Fruit fly (Drosophila melanogaster) whole organism, embryonic: Measurements from ENCODE around the gene CG10513.
A peak's percentile ranks its signal among the peaks of the same experiment; 100 is the strongest.

ENCODE experiments used
- Abd-B ChIP-seq: fragments of 200-800 bp; sonication (Bioruptor generic); optimal IDR thresholded peaks from 2 replicates; lab custom pipeline; 2018; ENCODE audit warnings: missing biosample characterization, mild to moderate bottlenecking, missing genetic modification characterization, moderate library complexity
- Atf3 ChIP-seq: fragments of 200-800 bp; sonication (Bioruptor generic); optimal IDR thresholded peaks from 3 replicates; lab custom pipeline; 2016; ENCODE audit warnings: missing biosample characterization, missing genetic modification characterization
- BtbVII ChIP-seq: fragments of 200-800 bp; sonication (Bioruptor generic); optimal IDR thresholded peaks from 3 replicates; lab custom pipeline; 2017; ENCODE audit warnings: missing biosample characterization, mild to moderate bottlenecking, missing genetic modification characterization
- Bteb2 ChIP-seq: fragments of 200-800 bp; sonication (Bioruptor generic); optimal IDR thresholded peaks from 2 replicates; lab custom pipeline; 2016; ENCODE audit warnings: missing biosample characterization, missing genetic modification characterization
- CG10321 ChIP-seq: fragments of 200-800 bp; sonication (Bioruptor generic); IDR thresholded peaks from 2 replicates; pipeline ENCODE4 v1.3.6; 2022; ENCODE audit warnings: missing biosample characterization, missing genetic modification characterization
- CG10431 ChIP-seq: fragments of 200-800 bp; sonication (Bioruptor generic); optimal IDR thresholded peaks from 3 replicates; lab custom pipeline; 2018; ENCODE audit warnings: missing biosample characterization, mild to moderate bottlenecking, missing genetic modification characterization
- CG10979 ChIP-seq: fragments of 200-800 bp; sonication (Bioruptor generic); optimal IDR thresholded peaks from 2 replicates; lab custom pipeline; 2018; ENCODE audit warnings: missing biosample characterization, mild to moderate bottlenecking, missing genetic modification characterization, moderate library complexity
- CG11560 ChIP-seq: fragments of 200-800 bp; sonication (Bioruptor generic); IDR thresholded peaks from 3 replicates; pipeline ENCODE4 v1.3.6; 2022; ENCODE audit warnings: missing biosample characterization, missing genetic modification characterization
- CG15601 ChIP-seq: fragments of 200-800 bp; sonication (Bioruptor generic); optimal IDR thresholded peaks from 3 replicates; lab custom pipeline; 2019; ENCODE audit warnings: missing biosample characterization, mild to moderate bottlenecking, missing genetic modification characterization, moderate library complexity
- CG15696 ChIP-seq: fragments of 200-800 bp; sonication (Bioruptor generic); optimal IDR thresholded peaks from 2 replicates; lab custom pipeline; 2019; ENCODE audit warnings: missing biosample characterization, mild to moderate bottlenecking, missing genetic modification characterization, moderate library complexity
- CG1602 ChIP-seq: fragments of 200-800 bp; sonication (Bioruptor generic); optimal IDR thresholded peaks from 3 replicates; lab custom pipeline; 2016; ENCODE audit warnings: missing biosample characterization, missing genetic modification characterization
- CG17385 ChIP-seq: fragments of 200-800 bp; sonication (Bioruptor generic); optimal IDR thresholded peaks from 3 replicates; lab custom pipeline; 2018; ENCODE audit warnings: missing biosample characterization, mild to moderate bottlenecking, missing genetic modification characterization
- CG31224 ChIP-seq: fragments of 200-800 bp; sonication (Bioruptor generic); IDR thresholded peaks from 2 replicates; pipeline ENCODE4 v1.3.6; 2022; ENCODE audit warnings: missing biosample characterization, missing genetic modification characterization
- CG4707 ChIP-seq: fragments of 200-800 bp; sonication (Bioruptor generic); optimal IDR thresholded peaks from 2 replicates; lab custom pipeline; 2018; ENCODE audit warnings: missing biosample characterization, mild to moderate bottlenecking, missing genetic modification characterization, moderate library complexity
- CG5245 ChIP-seq: fragments of 200-800 bp; sonication (Bioruptor generic); optimal IDR thresholded peaks from 3 replicates; lab custom pipeline; 2016; ENCODE audit warnings: missing biosample characterization, missing genetic modification characterization
- CG5953 ChIP-seq: fragments of 200-800 bp; sonication (Bioruptor generic); IDR thresholded peaks from 2 replicates; pipeline ENCODE4 v1.3.6; 2022; ENCODE audit warnings: missing biosample characterization, missing genetic modification characterization
- CG6654 ChIP-seq: fragments of 200-800 bp; sonication (Bioruptor generic); optimal IDR thresholded peaks from 2 replicates; lab custom pipeline; 2017; ENCODE audit warnings: missing biosample characterization, mild to moderate bottlenecking, missing genetic modification characterization
- CG7786 ChIP-seq: fragments of 200-800 bp; sonication (Bioruptor generic); optimal IDR thresholded peaks from 2 replicates; lab custom pipeline; 2016; ENCODE audit warnings: missing biosample characterization, missing genetic modification characterization
- CG8478 ChIP-seq: fragments of >200 bp; optimal IDR thresholded peaks from 2 replicates; lab custom pipeline; 2018
- CoRest ChIP-seq: fragments of 200-800 bp; sonication (Bioruptor generic); optimal IDR thresholded peaks from 3 replicates; lab custom pipeline; 2018; ENCODE audit warnings: missing biosample characterization, mild to moderate bottlenecking, missing genetic modification characterization, moderate library complexity
- D19A ChIP-seq: fragments of 200-800 bp; optimal IDR thresholded peaks from 3 replicates; lab custom pipeline; 2019; ENCODE audit warnings: missing biosample characterization, mild to moderate bottlenecking, missing genetic modification characterization, moderate library complexity
- Dp ChIP-seq: fragments of 200-800 bp; sonication (Bioruptor generic); optimal IDR thresholded peaks from 2 replicates; lab custom pipeline; 2018; ENCODE audit warnings: missing biosample characterization, mild to moderate bottlenecking, missing genetic modification characterization, moderate library complexity
- HHEX ChIP-seq: fragments of 200-800 bp; sonication (Bioruptor generic); optimal IDR thresholded peaks from 3 replicates; lab custom pipeline; 2017; ENCODE audit warnings: missing biosample characterization, mild to moderate bottlenecking, missing genetic modification characterization, missing genetic modification reagents
- Hmr ChIP-seq: fragments of 200-800 bp; sonication (Bioruptor generic); optimal IDR thresholded peaks from 3 replicates; lab custom pipeline; 2017; ENCODE audit warnings: mild to moderate bottlenecking, missing biosample characterization, missing genetic modification reagents, missing genetic modification characterization
- Hr3 ChIP-seq: fragments of 200-800 bp; sonication (Bioruptor generic); optimal IDR thresholded peaks from 3 replicates; lab custom pipeline; 2016; ENCODE audit warnings: missing biosample characterization, missing genetic modification characterization
- Lhr ChIP-seq: fragments of 200-800 bp; sonication (Bioruptor generic); optimal IDR thresholded peaks from 3 replicates; lab custom pipeline; 2017; ENCODE audit warnings: mild to moderate bottlenecking, missing biosample characterization, missing genetic modification reagents, missing genetic modification characterization
- Oaz ChIP-seq: fragments of 200-800 bp; sonication (Bioruptor generic); IDR thresholded peaks from 2 replicates; pipeline ENCODE4 v1.3.6; 2022; ENCODE audit warnings: missing biosample characterization, missing genetic modification characterization
- PHDP ChIP-seq: fragments of 200-800 bp; sonication (Bioruptor generic); optimal IDR thresholded peaks from 3 replicates; lab custom pipeline; 2018; ENCODE audit warnings: missing biosample characterization, mild to moderate bottlenecking, missing genetic modification characterization, moderate library complexity
- Six4 ChIP-seq: fragments of 200-800 bp; sonication (Bioruptor generic); optimal IDR thresholded peaks from 2 replicates; lab custom pipeline; 2016; ENCODE audit warnings: missing biosample characterization, missing genetic modification characterization
- YL-1 ChIP-seq: fragments of 200-800 bp; sonication (Bioruptor generic); optimal IDR thresholded peaks from 3 replicates; lab custom pipeline; 2017; ENCODE audit warnings: missing biosample characterization, mild to moderate bottlenecking, missing genetic modification characterization
- cg ChIP-seq: fragments of 200-800 bp; sonication (Bioruptor generic); optimal IDR thresholded peaks from 3 replicates; lab custom pipeline; 2019; ENCODE audit warnings: missing biosample characterization, mild to moderate bottlenecking, missing genetic modification characterization, moderate library complexity
- corto ChIP-seq: fragments of 200-800 bp; sonication (Bioruptor generic); optimal IDR thresholded peaks from 2 replicates; lab custom pipeline; 2016; ENCODE audit warnings: missing biosample characterization, mild to moderate bottlenecking, missing genetic modification characterization, moderate library complexity
- crc ChIP-seq: fragments of 200-800 bp; sonication (Bioruptor generic); optimal IDR thresholded peaks from 2 replicates; lab custom pipeline; 2016; ENCODE audit warnings: missing biosample characterization, missing genetic modification characterization
- croc ChIP-seq: fragments of 200-800 bp; sonication (Bioruptor generic); conservative IDR thresholded peaks from 3 replicates; pipeline ENCODE4 v1.3.6; 2022; ENCODE audit warnings: missing biosample characterization, missing genetic modification characterization
- cwo ChIP-seq: fragments of 200-800 bp; sonication (Bioruptor generic); optimal IDR thresholded peaks from 3 replicates; lab custom pipeline; 2017; ENCODE audit warnings: missing biosample characterization, missing genetic modification characterization, mild to moderate bottlenecking, moderate library complexity, missing genetic modification reagents
- dati ChIP-seq: fragments of 200-800 bp; sonication (Bioruptor generic); IDR thresholded peaks from 2 replicates; pipeline ENCODE4 v1.3.6; 2022; ENCODE audit warnings: missing biosample characterization, missing genetic modification characterization
- esg ChIP-seq: fragments of 200-800 bp; sonication (Bioruptor generic); conservative IDR thresholded peaks from 2 replicates; pipeline ENCODE4 v1.3.6; 2022; ENCODE audit warnings: missing biosample characterization, missing genetic modification characterization
- ewg ChIP-seq: fragments of 200-800 bp; sonication (Bioruptor generic); optimal IDR thresholded peaks from 3 replicates; lab custom pipeline; 2017; ENCODE audit warnings: mild to moderate bottlenecking, missing biosample characterization, missing genetic modification reagents, missing genetic modification characterization
- fd96Cb ChIP-seq: fragments of 200-800 bp; sonication (Bioruptor generic); optimal IDR thresholded peaks from 2 replicates; lab custom pipeline; 2018; ENCODE audit warnings: missing biosample characterization, mild to moderate bottlenecking, missing genetic modification characterization, moderate library complexity
- gce ChIP-seq: fragments of 200-800 bp; sonication (Bioruptor generic); IDR thresholded peaks from 3 replicates; pipeline ENCODE4 v1.3.6; 2022; ENCODE audit warnings: missing biosample characterization, missing genetic modification characterization
- gt ChIP-seq: fragments of 200-800 bp; sonication (Bioruptor generic); IDR thresholded peaks from 2 replicates; pipeline ENCODE4 v1.3.6; 2022; ENCODE audit warnings: missing biosample characterization, missing genetic modification characterization
- her ChIP-seq: fragments of 200-800 bp; sonication (Bioruptor generic); optimal IDR thresholded peaks from 2 replicates; lab custom pipeline; 2016; ENCODE audit warnings: missing biosample characterization, missing genetic modification characterization
- lbe ChIP-seq: fragments of 200-800 bp; sonication (Bioruptor generic); optimal IDR thresholded peaks from 2 replicates; lab custom pipeline; 2016; ENCODE audit warnings: missing biosample characterization, mild to moderate bottlenecking, missing genetic modification characterization
- lilli ChIP-seq: fragments of 200-800 bp; sonication (Bioruptor generic); optimal IDR thresholded peaks from 3 replicates; lab custom pipeline; 2016; ENCODE audit warnings: missing biosample characterization, missing genetic modification characterization
- lmd ChIP-seq: fragments of 200-800 bp; sonication (Bioruptor generic); IDR thresholded peaks from 2 replicates; pipeline ENCODE4 v1.3.6; 2022; ENCODE audit warnings: missing biosample characterization, missing genetic modification characterization
- mam ChIP-seq: fragments of 200-800 bp; sonication (Bioruptor generic); optimal IDR thresholded peaks from 3 replicates; lab custom pipeline; 2016; ENCODE audit warnings: missing biosample characterization, missing genetic modification characterization
- salm ChIP-seq: fragments of 200-800 bp; sonication (Bioruptor generic); optimal IDR thresholded peaks from 2 replicates; lab custom pipeline; 2018; ENCODE audit warnings: missing biosample characterization, mild to moderate bottlenecking, missing genetic modification characterization
- scrt ChIP-seq: fragments of 200-800 bp; sonication (Bioruptor generic); optimal IDR thresholded peaks from 2 replicates; lab custom pipeline; 2018; ENCODE audit warnings: missing biosample characterization, mild to moderate bottlenecking, missing genetic modification characterization, moderate library complexity
- sim ChIP-seq: fragments of 200-800 bp; sonication (Bioruptor generic); IDR thresholded peaks from 2 replicates; pipeline ENCODE4 v1.3.6; 2022; ENCODE audit warnings: missing biosample characterization, missing genetic modification characterization
- stc ChIP-seq: fragments of 200-800 bp; sonication (Bioruptor generic); IDR thresholded peaks from 2 replicates; pipeline ENCODE4 v1.3.6; 2022; ENCODE audit warnings: missing biosample characterization, missing genetic modification characterization
- trem ChIP-seq: fragments of 200-800 bp; optimal IDR thresholded peaks from 3 replicates; lab custom pipeline; 2019; ENCODE audit warnings: missing biosample characterization, mild to moderate bottlenecking, missing genetic modification characterization, moderate library complexity

Gene CG10513

dm6 chr3R:25247379-25247869, 29.6 kb downstream of the CG10513 start, which contains the start of the genes RpS27 and Nup37 (continued):
- TF ChIP-seq D19A (tag; lab: Kevin White, UChicago) (peak; percentile 77), cg (GFP tag; lab: Kevin White, UChicago) (no peak), CG15696 (tag; lab: Kevin White, UChicago) (peak; percentile 81), Abd-B (GFP tag; lab: Kevin White, UChicago) (peak; percentile 93), croc (GFP tag; lab: Robert Waterston, UW) (peak; percentile 88), CG5953 (GFP tag; lab: Robert Waterston, UW) (peak; percentile 96), ewg (GFP tag; lab: Kevin White, UChicago) (peak; percentile 95), Six4 (peak; percentile 96), CG6654 (GFP tag; lab: Kevin White, UChicago) (peak; percentile 94), Atf3 (GFP tag; lab: Kevin White, UChicago) (peak; percentile 98), PHDP (tag; lab: Kevin White, UChicago) (peak; percentile 96), Hmr (GFP tag; lab: Kevin White, UChicago) (peak; percentile 99), lbe (GFP tag; lab: Kevin White, UChicago) (peak; percentile 91), esg (peak; percentile 84), scrt (peak; percentile 96), stc (GFP tag; lab: Robert Waterston, UW) (peak; percentile 93), dati (GFP tag; lab: Robert Waterston, UW) (peak; percentile 96), fd96Cb (tag; lab: Kevin White, UChicago) (peak; percentile 91), salm (peak; percentile 90), CG8478 (lab: Kevin White, UChicago) (no peak), CG17385 (GFP tag; lab: Kevin White, UChicago) (peak; percentile 97), CG10979 (tag; lab: Kevin White, UChicago) (peak; percentile 86), lmd (GFP tag; lab: Robert Waterston, UW) (peak; percentile 95), lilli (GFP tag; lab: Kevin White, UChicago) (peak; percentile 96), corto (GFP tag; lab: Kevin White, UChicago) (peak; percentile 71), CG5245 (GFP tag; lab: Kevin White, UChicago) (peak; percentile 98), crc (GFP tag; lab: Kevin White, UChicago) (peak; percentile 97), mam (GFP tag; lab: Kevin White, UChicago) (peak; percentile 98), Oaz (GFP tag; lab: Robert Waterston, UW) (peak; percentile 92), gce (GFP tag; lab: Robert Waterston, UW) (peak; percentile 98), CG15601 (tag; lab: Kevin White, UChicago) (peak; percentile 94), HHEX (GFP tag; lab: Kevin White, UChicago) (peak; percentile 99), cwo (GFP tag; lab: Kevin White, UChicago) (peak; percentile 91), CoRest (tag; lab: Kevin White, UChicago) (peak; percentile 95), sim (GFP tag; lab: Robert Waterston, UW) (peak; percentile 89), Lhr (GFP tag; lab: Kevin White, UChicago) (peak; percentile 97), CG10431 (peak; percentile 98), her (peak; percentile 97), YL-1 (GFP tag; lab: Kevin White, UChicago) (peak; percentile 100), CG10321 (GFP tag; lab: Robert Waterston, UW) (peak; percentile 84), Hr3 (GFP tag; lab: Kevin White, UChicago) (peak; percentile 96), Bteb2 (peak; percentile 97), trem (tag; lab: Kevin White, UChicago) (peak; percentile 94), CG11560 (tag; lab: Robert Waterston, UW) (peak; percentile 89), gt (GFP tag; lab: Robert Waterston, UW) (peak; percentile 96), BtbVII (peak; percentile 99), CG1602 (GFP tag; lab: Kevin White, UChicago) (peak; percentile 95), CG7786 (GFP tag; lab: Kevin White, UChicago) (peak; percentile 98), CG31224 (GFP tag; lab: Robert Waterston, UW) (peak; percentile 93), CG4707 (GFP tag; lab: Kevin White, UChicago) (peak; percentile 97), Dp (peak; percentile 77)
